Worm (Caenorhabditis elegans): ENCODE measurements around the gene rps-27.

DNA sequence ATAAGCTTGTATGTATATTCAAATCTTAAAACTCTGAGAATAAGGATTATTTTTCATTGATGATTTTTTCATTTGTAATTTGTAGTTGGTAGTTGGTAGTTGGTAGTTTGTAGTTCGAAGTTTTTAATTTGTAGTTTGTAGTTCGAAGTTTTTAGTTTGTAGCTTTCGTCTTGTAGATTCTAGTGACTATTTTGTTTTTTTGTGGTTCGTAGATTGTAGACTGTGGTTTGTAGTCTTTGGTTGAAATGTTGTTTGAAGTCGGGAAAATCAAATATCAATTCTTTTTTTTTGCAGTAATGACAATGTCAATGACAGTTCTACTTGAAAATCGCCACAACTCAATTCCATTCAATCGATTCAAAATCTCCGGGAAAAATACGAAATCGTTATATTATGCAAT, 41.8 kb upstream of the rps-27 start:
- TF ChIP-seq ztf-6 (GFP tag; IDR thresholded peaks at IDR 0.05) (no peak), ztf-18 (tag; optimal IDR thresholded peaks at IDR 0.05) (no peak)
